Worm (Caenorhabditis elegans): ENCODE data around the gene C06B8.2.

ce11 chrV:15517413-15517812 lies 38.9 kb upstream of the C06B8.2 start, which contains the start of gene F21A3.3:
- TF ChIP-seq K02D7.2 (tag; optimal IDR thresholded peaks at IDR 0.05) (no peak), unc-86 (tag; optimal IDR thresholded peaks at IDR 0.05) (no peak), ceh-48 (tag; optimal IDR thresholded peaks at IDR 0.05) (no peak), pha-4 (tag; optimal IDR thresholded peaks at IDR 0.05) (no peak), hlh-30 (tag; optimal IDR thresholded peaks at IDR 0.05; ENCODE audit: insufficient read depth) (no peak), ztf-16 (tag; optimal IDR thresholded peaks at IDR 0.05) (no peak), dmd-4 (tag; optimal IDR thresholded peaks at IDR 0.05; ENCODE audit: borderline replicate concordance) (no peak), pha-2 (tag; optimal IDR thresholded peaks at IDR 0.05) (no peak), T23F11.4 (GFP tag; optimal IDR thresholded peaks at IDR 0.05) (no peak), C08G9.2 (tag; optimal IDR thresholded peaks at IDR 0.05) (no peak), pros-1 (tag; optimal IDR thresholded peaks at IDR 0.05) (no peak), ceh-45 (GFP tag; IDR thresholded peaks at IDR 0.05) (no peak), Y22D7AL.16 (tag; optimal IDR thresholded peaks at IDR 0.05) (no peak), hlh-8 (tag; optimal IDR thresholded peaks at IDR 0.05) (no peak)

Measured in whole organism, late embryonic.